Fruit fly (Drosophila melanogaster) whole organism, larva: ENCODE results near the gene Qsox4.
A peak's percentile ranks its signal among the peaks of the same experiment; 100 is the strongest.

Source experiments
- noc ChIP-seq: fragments of 200-800 bp; sonication (Bioruptor generic); optimal IDR thresholded peaks from 3 replicates; lab custom pipeline; 2019; ENCODE audit warnings: missing biosample characterization, mild to moderate bottlenecking, missing genetic modification characterization, moderate library complexity

Qsox4 gene

DNA sequence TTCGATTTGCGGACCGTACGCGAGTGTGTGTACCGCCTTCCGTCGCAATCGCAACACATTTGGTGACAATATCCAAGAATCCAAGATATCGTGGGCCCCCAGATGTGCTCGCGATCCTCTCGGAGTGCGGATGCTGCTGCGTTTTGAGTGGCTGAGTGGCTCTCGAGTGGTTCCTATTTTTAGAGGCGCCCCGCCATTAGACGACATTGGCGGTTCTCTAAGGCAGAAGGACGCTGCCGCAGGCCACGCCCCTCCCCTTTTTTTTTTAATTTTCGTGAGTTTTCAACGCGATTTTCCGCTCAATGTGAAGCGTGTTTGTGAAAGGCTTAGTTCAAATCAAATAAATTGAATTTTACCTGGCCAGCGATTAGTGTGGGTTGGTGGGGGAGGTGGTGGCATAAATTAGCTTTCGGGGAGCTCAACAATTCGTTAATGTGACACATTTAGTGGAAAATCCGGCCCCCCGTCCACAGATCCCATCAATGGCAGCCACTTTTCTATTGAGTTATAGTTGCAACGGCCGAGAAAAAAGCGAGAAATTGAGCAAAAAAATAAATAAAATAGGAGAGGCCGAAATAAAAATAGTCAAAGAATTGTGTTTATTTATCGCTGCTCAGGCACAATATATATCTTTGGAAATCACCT is 15.9 kb downstream of the Qsox4 start, which contains the start of gene nau:
TSS of gene nau (minus strand) at position 61 of the 645 bp plus-strand sequence.
- no peak for TF ChIP-seq noc (tag; lab: Kevin White, UChicago)

DNA sequence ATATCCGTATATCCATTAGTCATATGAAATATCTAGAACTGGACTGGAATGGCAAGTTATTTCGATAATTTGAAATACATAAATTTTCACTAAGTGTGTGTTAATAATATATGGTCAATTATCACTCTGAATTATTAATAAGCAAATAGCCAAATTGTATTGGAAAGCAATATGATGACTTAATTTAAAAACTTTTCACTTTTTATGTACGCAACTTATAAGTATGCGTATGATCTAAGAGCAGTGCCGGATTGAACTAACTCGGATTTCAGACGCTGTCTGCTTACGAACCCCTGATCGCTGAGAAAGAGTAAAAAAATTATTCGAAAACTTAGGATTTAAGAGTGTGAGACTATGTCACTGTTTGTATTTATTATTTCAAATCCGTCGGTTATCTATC is 19.0 kb downstream of the Qsox4 start, which contains the start of gene CG10232:
TSS of gene CG10232 (minus strand) at position 101 of the 400 bp plus-strand sequence.
- TF ChIP-seq noc (tag; lab: Kevin White, UChicago) = no peak

DNA sequence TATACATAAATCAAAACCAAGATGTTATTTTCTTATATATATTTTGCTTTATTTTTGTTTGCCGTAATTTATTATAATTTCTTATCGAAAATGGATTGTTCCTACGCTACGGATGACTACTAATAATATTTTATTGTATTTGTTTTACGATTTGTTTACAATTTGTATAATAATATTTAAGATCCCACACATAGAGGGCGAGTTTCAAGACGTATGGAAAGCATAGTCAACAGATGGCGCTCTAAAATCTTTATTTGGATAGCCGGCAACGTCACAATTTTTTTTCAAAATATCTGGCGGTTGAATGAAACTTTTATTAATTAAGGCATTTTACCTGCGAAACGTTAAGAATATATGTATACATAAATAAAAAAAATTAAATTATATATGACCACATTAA is 19.4 kb downstream of the Qsox4 start:
- TF ChIP-seq noc (tag; lab: Kevin White, UChicago) = peak; percentile 44

DNA sequence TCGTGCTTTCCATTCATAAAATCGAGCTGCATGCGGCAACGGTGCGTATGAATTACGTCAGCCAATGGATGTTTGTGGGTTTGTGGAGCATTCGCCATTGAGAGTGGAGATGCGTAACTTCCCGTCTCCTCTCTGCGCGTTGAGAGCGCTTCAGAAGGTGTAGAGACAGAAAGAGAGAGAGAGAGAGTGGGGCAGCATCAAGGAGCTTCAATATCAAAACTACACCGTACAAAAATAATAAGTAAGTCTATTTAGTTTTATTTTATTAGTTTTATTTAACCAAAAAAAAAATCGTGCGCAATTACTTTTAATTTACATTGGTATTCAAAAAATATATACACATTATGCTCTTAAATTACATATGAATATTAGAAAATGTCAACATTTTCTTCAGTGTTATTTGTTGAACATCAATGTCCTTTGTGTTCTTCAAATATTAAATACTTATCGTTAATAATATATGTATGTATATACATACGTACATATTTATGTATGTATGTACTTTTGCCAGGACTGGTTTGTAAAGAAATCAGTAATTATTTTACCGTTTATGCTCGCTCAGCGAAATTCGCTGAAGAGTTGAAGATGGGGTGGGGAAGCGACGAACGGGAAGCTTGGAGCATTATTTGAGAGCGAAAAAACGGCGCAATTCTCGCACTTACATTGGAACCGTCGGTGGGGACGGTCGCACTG is 20.3 kb downstream of the Qsox4 start, which contains the start of gene CG10365:
TSS of gene CG10365 (plus strand) at position 652 of the 693 bp plus-strand sequence.
- peak; percentile 89 for TF ChIP-seq noc (tag; lab: Kevin White, UChicago)

DNA sequence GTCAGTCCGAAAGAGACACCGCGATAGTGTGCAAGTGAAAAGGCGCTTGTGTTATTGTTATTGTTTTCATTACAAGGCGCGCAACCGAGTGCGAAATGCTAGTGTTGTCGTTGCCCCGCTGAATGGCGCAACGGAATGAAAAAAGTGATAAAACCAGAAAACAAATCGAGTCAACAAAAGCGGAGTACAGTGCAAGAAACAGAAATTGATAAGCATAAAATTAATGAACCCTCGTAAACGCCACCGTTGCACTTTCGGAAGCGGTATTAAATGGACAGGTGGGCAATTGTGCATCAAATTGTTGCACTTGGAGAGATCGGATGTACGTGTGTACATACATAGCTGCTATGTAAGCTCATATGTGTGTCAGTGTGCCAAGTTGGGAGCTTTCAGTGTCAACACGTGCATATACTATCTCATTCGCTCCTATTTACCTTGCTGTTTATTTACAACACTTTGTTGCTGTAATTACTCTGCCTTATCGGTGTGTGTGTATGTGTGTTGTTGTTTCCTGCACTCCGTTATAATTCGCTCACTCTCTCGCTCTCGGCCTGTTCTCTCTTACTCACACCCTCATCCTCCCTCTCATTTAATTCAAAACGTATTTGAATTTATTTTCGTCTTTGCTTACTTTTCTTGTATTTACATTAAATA is 20.9 kb downstream of the Qsox4 start:
- no peak for TF ChIP-seq noc (tag; lab: Kevin White, UChicago)

DNA sequence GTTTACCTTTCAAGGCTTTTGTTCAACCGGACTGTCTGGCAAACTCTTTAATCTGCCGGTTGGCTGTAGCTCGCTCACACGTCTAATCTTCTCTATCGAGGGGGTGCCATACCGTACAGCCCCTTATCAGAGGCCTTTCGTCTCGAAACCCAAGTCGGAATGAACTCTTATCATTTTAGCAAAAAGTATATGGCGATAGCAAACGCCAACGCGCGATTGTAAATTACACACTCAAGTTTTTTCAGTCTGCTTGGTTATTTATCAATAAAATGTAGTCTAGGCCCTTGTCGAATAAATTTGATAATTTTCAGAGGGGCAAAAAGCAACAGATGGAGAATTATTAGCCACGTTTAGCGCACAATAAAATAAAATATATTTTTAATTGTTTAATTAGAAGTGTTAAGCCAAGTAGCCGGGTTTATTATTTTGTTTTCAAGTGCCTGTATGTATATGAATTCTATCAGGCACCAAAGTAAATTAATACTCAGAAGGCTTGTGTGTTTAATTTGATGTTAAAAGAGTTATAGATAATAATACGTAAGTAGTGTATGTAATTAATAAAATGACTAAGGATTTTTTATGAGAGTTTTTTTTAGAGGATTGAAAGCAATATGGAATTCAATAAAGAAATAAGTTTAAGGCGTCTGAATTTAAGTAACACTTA is 22.4 kb downstream of the Qsox4 start:
- TF ChIP-seq noc (tag; lab: Kevin White, UChicago) = peak; percentile 90

DNA sequence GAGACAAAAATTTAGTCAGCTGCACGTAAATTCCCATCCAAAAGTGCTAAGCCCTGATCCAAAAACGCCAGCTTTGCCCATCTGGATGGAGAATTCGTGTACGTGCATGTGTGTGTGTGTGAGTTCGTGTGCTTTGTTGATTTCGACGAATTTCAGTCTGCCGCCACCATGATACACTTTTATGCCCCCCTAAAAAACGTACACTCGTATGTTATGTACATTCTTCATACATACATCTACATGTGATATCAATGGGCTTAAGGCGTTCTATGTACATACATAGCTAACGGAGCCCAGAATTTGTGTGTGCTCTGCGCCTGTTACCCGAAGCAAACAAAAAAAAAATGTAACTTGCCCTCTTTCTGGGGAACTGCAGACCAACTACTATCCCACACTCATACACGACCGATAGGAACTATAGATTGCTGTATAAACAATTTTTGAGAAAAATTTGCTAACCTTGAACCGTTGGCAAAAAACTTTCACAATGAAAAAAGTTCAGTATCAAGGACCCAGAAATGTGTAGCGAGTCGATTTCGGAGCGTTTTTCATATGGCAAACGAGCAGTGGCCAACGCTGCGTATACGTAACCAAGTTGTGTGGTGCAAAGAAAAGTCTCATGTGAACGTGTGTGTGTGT is 23.3 kb downstream of the Qsox4 start:
- TF ChIP-seq noc (tag; lab: Kevin White, UChicago) = peak; percentile 61

DNA sequence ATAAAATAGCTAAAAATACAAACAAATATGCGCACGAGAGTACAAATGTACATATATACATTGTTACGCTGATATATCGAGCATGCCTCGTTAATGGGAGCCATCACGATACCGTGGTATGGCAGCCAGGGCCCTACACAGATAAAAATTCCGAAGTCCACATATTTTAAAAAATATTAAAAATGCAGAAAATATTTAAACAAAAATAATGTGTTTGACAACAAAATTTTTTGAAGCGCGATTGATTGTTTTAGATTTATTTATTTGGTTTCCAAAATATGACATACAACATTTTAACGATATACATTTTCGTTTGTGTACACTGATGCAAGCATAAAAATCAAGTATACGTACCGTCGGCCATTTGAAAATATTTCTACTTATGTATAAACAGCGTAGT is 24.2 kb downstream of the Qsox4 start:
- peak; percentile 98 for TF ChIP-seq noc (tag; lab: Kevin White, UChicago)

DNA sequence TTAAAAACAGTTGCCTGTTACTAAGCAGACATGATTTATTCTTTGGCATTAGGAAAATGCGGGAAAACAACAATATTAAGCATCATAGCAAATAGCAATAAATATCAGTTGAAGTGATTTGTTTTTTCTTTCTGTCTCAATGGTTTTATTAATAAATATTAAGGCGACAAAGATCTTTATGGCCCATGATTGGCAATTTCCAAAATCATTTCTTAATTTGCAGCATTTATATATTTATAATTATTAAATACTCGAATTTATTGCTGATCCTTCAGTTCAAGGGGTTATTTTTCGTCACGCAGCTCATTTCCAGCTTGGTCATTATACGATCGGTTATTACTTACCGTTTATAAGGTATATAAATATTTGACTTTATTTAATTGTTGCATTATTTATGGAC is 25.1 kb downstream of the Qsox4 start:
- TF ChIP-seq noc (tag; lab: Kevin White, UChicago) = peak; percentile 69

DNA sequence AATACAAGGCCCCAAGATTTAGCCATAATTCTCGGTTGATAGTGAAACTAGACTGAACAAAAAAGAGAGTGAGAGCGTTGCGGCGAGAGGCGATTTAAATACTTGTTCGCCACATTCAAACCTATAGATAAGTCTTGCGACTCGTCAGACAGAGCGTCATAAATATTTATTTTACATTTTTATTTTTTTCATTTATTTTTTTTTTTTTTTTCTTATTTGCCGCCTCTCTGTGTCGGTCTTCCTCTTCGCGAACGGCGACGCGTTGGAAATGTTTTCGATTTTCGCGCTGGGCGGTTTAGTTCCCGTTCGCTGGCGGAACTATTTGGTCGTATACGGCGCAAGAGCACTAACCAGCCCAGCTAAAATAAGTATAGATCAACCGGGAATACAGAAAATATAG is 25.5 kb downstream of the Qsox4 start:
- TF ChIP-seq noc (tag; lab: Kevin White, UChicago) = no peak

DNA sequence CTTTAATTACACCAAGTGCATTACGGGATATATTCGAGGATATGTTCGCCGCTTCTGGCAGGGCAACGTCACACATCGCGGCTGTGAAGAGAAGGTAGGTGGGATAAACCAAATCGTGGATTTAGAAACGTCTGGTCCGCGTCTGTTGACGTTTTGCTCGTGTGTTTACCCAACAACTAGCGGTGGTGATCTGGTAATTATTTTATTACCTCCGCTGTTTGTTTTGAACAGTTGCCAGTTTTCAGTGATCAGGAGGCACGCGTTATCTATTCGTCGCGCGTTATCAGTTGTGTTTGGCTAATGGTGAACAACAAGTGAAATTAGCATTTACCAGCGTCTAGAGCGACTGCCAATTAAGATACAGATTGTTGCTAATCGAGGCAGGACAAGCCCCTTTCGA is 26.5 kb downstream of the Qsox4 start:
- peak; percentile 78 for TF ChIP-seq noc (tag; lab: Kevin White, UChicago)

DNA sequence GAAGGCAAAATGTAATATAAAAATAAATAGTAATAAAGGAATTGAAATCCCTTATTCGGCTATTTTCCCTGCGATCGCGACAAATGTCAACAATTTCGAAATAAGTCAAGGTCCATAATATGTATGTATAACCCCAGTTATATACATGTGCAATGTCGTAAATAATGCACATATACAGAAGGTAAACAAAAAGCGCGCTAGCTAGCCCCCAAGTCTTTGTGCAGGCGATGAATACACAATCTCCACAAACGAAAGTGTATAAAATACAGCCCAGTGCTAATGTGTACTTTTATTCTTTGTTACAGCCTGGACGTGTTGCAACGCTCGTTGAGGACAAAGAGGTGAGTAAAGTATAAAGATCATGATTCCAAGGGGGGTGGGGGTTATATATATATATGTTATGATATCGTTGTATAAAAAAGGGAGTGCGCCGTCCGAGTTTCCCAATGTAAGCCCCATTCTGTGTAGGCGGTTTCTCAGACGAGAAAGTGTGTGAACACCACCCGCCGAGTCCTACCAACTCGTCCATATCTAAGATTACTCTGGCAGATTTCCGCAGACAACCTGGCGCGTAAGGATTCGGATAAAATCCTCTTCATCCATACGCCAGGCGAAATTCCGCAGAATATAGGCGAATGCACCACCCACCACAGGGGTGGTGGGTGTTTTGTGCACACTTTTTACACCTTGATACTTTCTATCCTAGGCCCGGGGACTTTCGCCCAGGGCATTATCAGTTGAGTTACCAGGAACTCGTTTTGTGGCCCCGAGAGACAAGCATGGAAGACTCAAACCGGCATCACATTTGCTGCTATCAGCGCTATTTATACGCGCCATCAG is 27.3 kb downstream of the Qsox4 start:
- no peak for TF ChIP-seq noc (tag; lab: Kevin White, UChicago)

DNA sequence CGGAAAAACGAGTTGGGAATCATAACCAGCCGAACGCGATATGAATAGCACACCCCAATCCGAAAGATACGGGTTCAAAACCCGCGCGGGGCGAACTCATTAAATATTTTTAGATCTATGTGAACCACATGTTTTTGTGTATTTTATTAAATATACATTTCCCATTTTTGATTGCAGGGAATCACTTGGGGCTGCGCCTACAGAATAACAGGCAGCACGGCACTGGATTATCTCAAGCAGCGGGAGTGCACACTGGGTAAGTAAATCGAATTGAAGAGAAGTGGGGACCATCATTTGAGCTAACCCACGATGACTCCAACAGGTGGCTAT is 27.9 kb downstream of the Qsox4 start:
- TF ChIP-seq noc (tag; lab: Kevin White, UChicago) = no peak

DNA sequence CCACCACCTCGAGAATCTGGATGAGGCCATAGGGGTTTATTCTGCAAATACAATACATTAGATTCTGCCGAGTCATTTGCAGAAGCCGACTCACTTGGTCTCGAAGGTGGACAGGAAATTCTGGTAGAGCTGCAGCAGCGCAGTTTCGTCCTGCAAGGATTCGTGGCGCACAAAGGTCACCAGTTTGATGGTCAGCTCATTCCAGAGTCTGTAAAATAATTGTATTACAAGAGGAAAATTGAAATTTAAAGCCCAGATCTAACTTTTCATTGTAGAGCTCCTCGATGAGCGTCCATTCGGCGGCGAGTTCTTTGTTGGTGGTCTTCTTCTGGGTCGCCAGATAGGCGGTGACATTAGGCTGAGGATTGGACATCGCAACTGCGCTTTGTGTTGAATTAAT is 30.0 kb downstream of the Qsox4 start:
- no peak for TF ChIP-seq noc (tag; lab: Kevin White, UChicago)
